Fruit fly (Drosophila melanogaster) whole organism, wandering third instar larva: ENCODE measurements around the gene CG12589.

ENCODE experiments used
- Hr78 ChIP-seq: fragments of >200 bp; optimal IDR thresholded peaks from 2 replicates; lab custom pipeline; 2017; ENCODE audit warnings: missing biosample characterization, missing genetic modification characterization
- Mio ChIP-seq: sonication (Bioruptor generic); optimal IDR thresholded peaks from 2 replicates; lab custom pipeline; 2016; ENCODE audit warnings: missing biosample characterization, missing genetic modification characterization
- OdsH ChIP-seq: fragments of 200-800 bp; sonication (Bioruptor generic); optimal IDR thresholded peaks from 2 replicates; lab custom pipeline; 2016; ENCODE audit warnings: missing biosample characterization, mild to moderate bottlenecking, missing genetic modification characterization
- Vsx2 ChIP-seq: fragments of 200-300, 225-300 bp; sonication (Bioruptor generic); optimal IDR thresholded peaks from 2 replicates; lab custom pipeline; 2018; ENCODE audit warnings: missing biosample characterization, missing genetic modification characterization; ENCODE audit not compliant: partially characterized antibody
- br ChIP-seq: fragments of 200-800 bp; sonication (Bioruptor generic); optimal IDR thresholded peaks from 2 replicates; lab custom pipeline; 2016; ENCODE audit warnings: missing biosample characterization, missing genetic modification characterization
- dmrt93B ChIP-seq: fragments of 200-800 bp; sonication (Bioruptor generic); optimal IDR thresholded peaks from 2 replicates; lab custom pipeline; 2018; ENCODE audit warnings: missing biosample characterization, mild to moderate bottlenecking, missing genetic modification characterization
- fru ChIP-seq: fragments of 200-800 bp; sonication (Bioruptor generic); optimal IDR thresholded peaks from 3 replicates; lab custom pipeline; 2016; ENCODE audit warnings: missing biosample characterization, mild to moderate bottlenecking, missing genetic modification characterization
- h ChIP-seq: fragments of 200-800 bp; sonication (Bioruptor generic); optimal IDR thresholded peaks from 3 replicates; lab custom pipeline; 2016; ENCODE audit warnings: missing biosample characterization, mild to moderate bottlenecking, missing genetic modification characterization
- psq ChIP-seq: fragments of 200-800 bp; sonication (Bioruptor generic); optimal IDR thresholded peaks from 3 replicates; lab custom pipeline; 2017; ENCODE audit warnings: missing biosample characterization, mild to moderate bottlenecking, missing genetic modification characterization, moderate library complexity
- rgr ChIP-seq: fragments of 200-800 bp; sonication (Bioruptor generic); optimal IDR thresholded peaks from 3 replicates; lab custom pipeline; 2016; ENCODE audit warnings: missing biosample characterization, mild to moderate bottlenecking, missing genetic modification characterization
- usp ChIP-seq: fragments of >200 bp; optimal IDR thresholded peaks from 2 replicates; lab custom pipeline; 2017; ENCODE audit warnings: missing biosample characterization, missing genetic modification characterization
- woc ChIP-seq: sonication (Bioruptor generic); optimal IDR thresholded peaks from 2 replicates; lab custom pipeline; 2016; ENCODE audit warnings: missing biosample characterization, mild to moderate bottlenecking, missing genetic modification characterization

dm6 chr3R:5124928-5125327, 13.9 kb downstream of the CG12589 start:
- TF ChIP-seq psq (GFP tag; lab: Kevin White, UChicago) (no peak), Hr78 (GFP tag; lab: Kevin White, UChicago) (no peak), h (GFP tag; lab: Kevin White, UChicago) (no peak), br (GFP tag; lab: Kevin White, UChicago) (no peak), woc (GFP tag; lab: Kevin White, UChicago) (no peak), OdsH (GFP tag; lab: Kevin White, UChicago) (no peak), Vsx2 (GFP tag; lab: Kevin White, UChicago) (no peak), rgr (GFP tag; lab: Kevin White, UChicago) (no peak), fru (GFP tag; lab: Kevin White, UChicago) (no peak), dmrt93B (GFP tag; lab: Kevin White, UChicago) (no peak), usp (GFP tag; lab: Kevin White, UChicago) (no peak), Mio (GFP tag; lab: Kevin White, UChicago) (no peak)
